Worm (Caenorhabditis elegans): Measurements from ENCODE around the gene F59B10.5.

DNA sequence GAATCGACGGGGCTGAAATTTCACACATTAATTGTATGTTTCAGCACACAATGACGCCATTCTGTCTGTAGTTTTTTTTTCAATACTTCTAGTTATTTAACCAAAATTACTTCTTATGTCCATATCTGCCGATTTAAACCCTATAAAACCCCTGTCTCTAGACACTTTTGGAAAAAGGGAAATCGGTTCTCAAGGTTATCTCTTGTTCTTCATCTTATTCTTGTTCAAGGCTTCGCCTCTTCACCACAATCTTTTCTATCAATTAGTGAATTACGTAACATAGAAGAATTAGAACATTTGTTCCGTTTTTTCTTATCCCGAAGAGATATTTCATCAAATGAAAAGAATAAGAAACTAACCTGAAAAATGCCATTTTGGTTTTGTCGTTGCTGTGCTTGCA, 22.8 kb downstream of the F59B10.5 start:
- TF ChIP-seq nhr-12 (tag; optimal IDR thresholded peaks at IDR 0.05): no peak
- no peak for TF ChIP-seq elt-1 (tag; optimal IDR thresholded peaks at IDR 0.05; ENCODE audit: borderline replicate concordance, insufficient read depth)
- no peak for TF ChIP-seq nhr-237 (tag; optimal IDR thresholded peaks at IDR 0.05)
- TF ChIP-seq lsy-2 (tag; optimal IDR thresholded peaks at IDR 0.05): no peak
- TF ChIP-seq ceh-43 (GFP tag; optimal IDR thresholded peaks at IDR 0.05): no peak
